Worm (Caenorhabditis elegans) whole organism, early embryonic: ENCODE results near the gene parn-1.

ENCODE experiments used
- B0310.2 ChIP-seq: sonication (generic microtip); optimal IDR thresholded peaks from 2 replicates; lab custom pipeline; 2016; ENCODE audit warnings: mild to moderate bottlenecking, missing genetic modification characterization, missing compliant biosample characterization
- F13C5.2 ChIP-seq: sonication (generic microtip); optimal IDR thresholded peaks from 2 replicates; lab custom pipeline; 2017; ENCODE audit warnings: mild to moderate bottlenecking, missing genetic modification characterization, inconsistent platforms, missing compliant biosample characterization
- aly-1 ChIP-seq: sonication (generic microtip); optimal IDR thresholded peaks from 2 replicates; lab custom pipeline; 2016; ENCODE audit warnings: missing genetic modification characterization, missing compliant biosample characterization
- ama-1 ChIP-seq: fragments of 150-350 bp; optimal IDR thresholded peaks from 2 replicates; lab custom pipeline; 2014
- ceh-13 ChIP-seq: fragments of 200-800 bp; sonication (Bioruptor generic); optimal IDR thresholded peaks from 2 replicates; lab custom pipeline; 2018; ENCODE audit warnings: mild to moderate bottlenecking, missing genetic modification characterization, missing compliant biosample characterization
- ceh-36 ChIP-seq: sonication (generic microtip); optimal IDR thresholded peaks from 2 replicates; lab custom pipeline; 2016; ENCODE audit warnings: missing genetic modification characterization, inconsistent platforms, missing compliant biosample characterization
- ets-7 ChIP-seq: sonication (generic microtip); optimal IDR thresholded peaks from 2 replicates; lab custom pipeline; 2016; ENCODE audit warnings: missing genotype, missing genetic modification characterization, missing compliant biosample characterization
- flt-1 ChIP-seq: fragments of 200-800 bp; sonication (Bioruptor generic); IDR thresholded peaks from 2 replicates; pipeline ENCODE4 v1.3.6; 2022; ENCODE audit warnings: missing genetic modification characterization, missing compliant biosample characterization
- hmbx-1 ChIP-seq: sonication (generic microtip); optimal IDR thresholded peaks from 2 replicates; lab custom pipeline; 2016; ENCODE audit warnings: mild to moderate bottlenecking, missing genetic modification characterization, missing compliant biosample characterization
- hmg-4 ChIP-seq: fragments of 200-800 bp; sonication (Bioruptor generic); optimal IDR thresholded peaks from 2 replicates; lab custom pipeline; 2018; ENCODE audit warnings: mild to moderate bottlenecking, missing genetic modification characterization, missing compliant biosample characterization
- hnd-1 ChIP-seq: sonication (generic microtip); optimal IDR thresholded peaks from 2 replicates; lab custom pipeline; 2016; ENCODE audit warnings: missing genetic modification characterization, missing compliant biosample characterization
- pes-1 ChIP-seq: fragments of 200-800 bp; sonication (Bioruptor generic); IDR thresholded peaks from 2 replicates; pipeline ENCODE4 v1.3.6; 2022; ENCODE audit warnings: missing genetic modification reagents, missing genetic modification characterization, missing compliant biosample characterization
- scrt-1 ChIP-seq: fragments of 200-800 bp; sonication (Bioruptor generic); IDR thresholded peaks from 2 replicates; pipeline ENCODE4 v1.3.6; 2022; ENCODE audit warnings: missing genetic modification characterization, missing compliant biosample characterization
- sea-1 ChIP-seq: fragments of 200-800 bp; sonication (Bioruptor generic); conservative IDR thresholded peaks from 2 replicates; pipeline ENCODE4 v1.3.6; 2022; ENCODE audit warnings: missing genetic modification characterization, missing compliant biosample characterization
- tbx-11 ChIP-seq: fragments of 200-800 bp; sonication (Bioruptor generic); IDR thresholded peaks from 2 replicates; pipeline ENCODE4 v1.3.6; 2022; ENCODE audit warnings: missing genetic modification characterization, missing compliant biosample characterization
- tbx-37 ChIP-seq: fragments of 200-800 bp; sonication (Bioruptor generic); conservative IDR thresholded peaks from 2 replicates; pipeline ENCODE4 v1.3.6; 2022; ENCODE audit warnings: missing genetic modification reagents, missing genetic modification characterization, missing compliant biosample characterization
- tra-4 ChIP-seq: sonication (generic microtip); optimal IDR thresholded peaks from 2 replicates; lab custom pipeline; 2017; ENCODE audit warnings: missing genetic modification characterization, missing compliant biosample characterization

parn-1 gene

ce11 chrV:12728062-12728665 lies 33.1 kb upstream of the parn-1 start, which contains the start of the genes rpl-28 and mrpl-49:
rpl-28 (minus strand) TSS chrV:12728112.
mrpl-49 (plus strand) TSS chrV:12728631.
- TF ChIP-seq F13C5.2 (peak; percentile 33), tra-4 (tag; lab: Kevin White, UChicago) (no peak), hmg-4 (GFP tag; lab: Kevin White, UChicago) (no peak), hnd-1 (tag; lab: Kevin White, UChicago) (no peak)

- TF ChIP-seq B0310.2 (tag; lab: Kevin White, UChicago), result no peak
- TF ChIP-seq ceh-13 (GFP tag; lab: Kevin White, UChicago), result no peak
- TF ChIP-seq hnd-1 (tag; lab: Kevin White, UChicago), result no peak
- no peak for TF ChIP-seq tra-4 (tag; lab: Kevin White, UChicago)
- TF ChIP-seq ama-1 (lab: Kevin White, UChicago), result no peak
- no peak for TF ChIP-seq tbx-11 (GFP tag; lab: Robert Waterston, UW)
- no peak for TF ChIP-seq F13C5.2
- no peak for TF ChIP-seq pes-1 (GFP tag; lab: Robert Waterston, UW)
- TF ChIP-seq ets-7 (tag; lab: Kevin White, UChicago), result no peak
Measured at ce11 chrV:12727104-12727637, 32.1 kb upstream of the parn-1 start, which contains the start of gene R11D1.13. R11D1.13 (plus strand) TSS chrV:12727154.

DNA sequence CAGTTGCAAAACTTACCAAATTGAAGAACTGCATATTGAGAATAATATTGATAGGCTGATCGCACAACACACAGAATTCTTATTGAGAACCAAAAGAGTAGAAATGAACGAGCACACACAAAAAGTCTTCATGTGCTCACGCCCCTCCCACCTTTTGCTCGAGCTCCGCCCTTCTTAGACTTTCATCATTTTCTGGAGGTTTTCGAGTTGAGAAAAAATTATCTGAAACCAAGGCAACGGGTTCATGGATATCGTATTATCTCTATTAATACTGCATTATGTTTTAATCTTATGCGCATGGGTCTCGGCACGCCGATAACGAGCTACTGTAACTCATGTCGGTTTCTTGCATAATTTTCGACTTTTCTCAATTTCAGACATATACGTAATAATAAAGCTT lies 30.8 kb upstream of the parn-1 start, which contains the start of gene R11D1.12:
Gene R11D1.12, minus strand, starts transcription at position 101 of the 400 bp plus-strand sequence.
- TF ChIP-seq tbx-11 (GFP tag; lab: Robert Waterston, UW), result no peak

ce11 chrV:12719713-12720112 lies 24.7 kb upstream of the parn-1 start, which contains the start of gene R11D1.7:
R11D1.7 (plus strand) TSS chrV:12720013.
- TF ChIP-seq scrt-1 (GFP tag; lab: Robert Waterston, UW) (no peak), flt-1 (GFP tag; lab: Robert Waterston, UW) (no peak), ets-7 (tag; lab: Kevin White, UChicago) (no peak), ceh-13 (GFP tag; lab: Kevin White, UChicago) (no peak), pes-1 (GFP tag; lab: Robert Waterston, UW) (no peak), tbx-11 (GFP tag; lab: Robert Waterston, UW) (no peak), F13C5.2 (no peak), ceh-36 (tag; lab: Kevin White, UChicago) (no peak), B0310.2 (tag; lab: Kevin White, UChicago) (no peak), tbx-37 (GFP tag; lab: Robert Waterston, UW) (no peak)

- TF ChIP-seq F13C5.2 (no peak), tbx-37 (GFP tag; lab: Robert Waterston, UW) (no peak), scrt-1 (GFP tag; lab: Robert Waterston, UW) (no peak), ceh-13 (GFP tag; lab: Kevin White, UChicago) (no peak), ceh-36 (tag; lab: Kevin White, UChicago) (no peak), hnd-1 (tag; lab: Kevin White, UChicago) (no peak), B0310.2 (tag; lab: Kevin White, UChicago) (no peak), flt-1 (GFP tag; lab: Robert Waterston, UW) (no peak), tra-4 (tag; lab: Kevin White, UChicago) (no peak), sea-1 (GFP tag; lab: Robert Waterston, UW) (no peak), ama-1 (lab: Kevin White, UChicago) (no peak), pes-1 (GFP tag; lab: Robert Waterston, UW) (no peak), tbx-11 (GFP tag; lab: Robert Waterston, UW) (no peak), hmg-4 (GFP tag; lab: Kevin White, UChicago) (no peak), ets-7 (tag; lab: Kevin White, UChicago) (no peak), aly-1 (tag; lab: Kevin White, UChicago) (no peak), hmbx-1 (no peak)
Measured at ce11 chrV:12718622-12719021, 23.6 kb upstream of the parn-1 start, which contains the start of gene str-181. str-181 (minus strand) TSS chrV:12718722.

DNA sequence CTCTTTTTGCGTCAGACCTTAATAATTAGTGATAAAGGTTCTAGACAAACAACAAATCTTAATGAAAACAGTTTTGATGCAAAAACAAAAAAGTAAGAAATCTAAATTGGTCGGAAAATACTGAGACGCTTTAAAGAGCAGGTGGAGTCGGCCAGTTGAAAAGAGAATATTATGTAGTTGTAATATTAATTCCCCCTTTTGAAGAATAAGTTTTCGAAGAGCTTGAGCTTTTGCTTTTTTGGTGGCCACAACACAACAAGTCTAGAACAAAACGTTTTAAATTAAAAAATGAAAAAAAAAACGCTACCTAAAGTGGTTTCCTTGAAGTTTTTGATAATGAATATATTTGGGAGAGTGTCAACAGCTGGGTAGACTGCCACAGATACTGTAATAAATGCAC lies 21.4 kb upstream of the parn-1 start, which contains the start of gene str-178:
Gene str-178, minus strand, starts transcription at position 101 of the 400 bp plus-strand sequence.
- TF ChIP-seq ceh-13 (GFP tag; lab: Kevin White, UChicago), result no peak
- no peak for TF ChIP-seq pes-1 (GFP tag; lab: Robert Waterston, UW)
- TF ChIP-seq tbx-37 (GFP tag; lab: Robert Waterston, UW), result no peak
- TF ChIP-seq B0310.2 (tag; lab: Kevin White, UChicago), result no peak
- no peak for TF ChIP-seq hnd-1 (tag; lab: Kevin White, UChicago)
- TF ChIP-seq ama-1 (lab: Kevin White, UChicago), result no peak
- TF ChIP-seq tra-4 (tag; lab: Kevin White, UChicago), result no peak
- TF ChIP-seq F13C5.2, result no peak
- no peak for TF ChIP-seq hmg-4 (GFP tag; lab: Kevin White, UChicago)
- TF ChIP-seq ceh-36 (tag; lab: Kevin White, UChicago), result no peak
- no peak for TF ChIP-seq sea-1 (GFP tag; lab: Robert Waterston, UW)
- TF ChIP-seq ets-7 (tag; lab: Kevin White, UChicago), result no peak
- no peak for TF ChIP-seq scrt-1 (GFP tag; lab: Robert Waterston, UW)
- TF ChIP-seq aly-1 (tag; lab: Kevin White, UChicago), result no peak
- TF ChIP-seq tbx-11 (GFP tag; lab: Robert Waterston, UW), result no peak

- TF ChIP-seq pes-1 (GFP tag; lab: Robert Waterston, UW), result no peak
Measured at ce11 chrV:12714120-12714519, 19.1 kb upstream of the parn-1 start, which contains the start of gene R11D1.4. R11D1.4 (minus strand) TSS chrV:12714220.
